Worm (Caenorhabditis elegans) whole organism, late embryonic: ENCODE results near the gene asp-5.

Experiments used
- C08G9.2 ChIP-seq: sonication (generic microtip); optimal IDR thresholded peaks from 2 replicates; lab custom pipeline; 2016; ENCODE audit warnings: mild to moderate bottlenecking, missing genetic modification characterization, moderate library complexity, missing compliant biosample characterization
- F13H6.1 ChIP-seq: sonication (generic microtip); optimal IDR thresholded peaks from 2 replicates; lab custom pipeline; 2016; ENCODE audit warnings: missing genetic modification characterization, missing compliant biosample characterization
- K02D7.2 ChIP-seq: sonication (generic microtip); optimal IDR thresholded peaks from 2 replicates; lab custom pipeline; 2017; ENCODE audit warnings: mild to moderate bottlenecking, missing genetic modification characterization, missing compliant biosample characterization
- K09A11.1 ChIP-seq: sonication (generic microtip); optimal IDR thresholded peaks from 2 replicates; lab custom pipeline; 2017; ENCODE audit warnings: antibody characterized with exemption, mild to moderate bottlenecking, missing genetic modification characterization, missing compliant biosample characterization; ENCODE audit not compliant: insufficient read depth
- ceh-14 ChIP-seq: sonication (generic microtip); optimal IDR thresholded peaks from 2 replicates; lab custom pipeline; 2016; ENCODE audit warnings: missing genotype, missing genetic modification characterization, missing compliant biosample characterization
- ceh-18 ChIP-seq: sonication (generic microtip); optimal IDR thresholded peaks from 2 replicates; lab custom pipeline; 2016; ENCODE audit warnings: missing genetic modification characterization, missing compliant biosample characterization
- ceh-2 ChIP-seq: sonication (generic microtip); optimal IDR thresholded peaks from 2 replicates; lab custom pipeline; 2016; ENCODE audit warnings: missing genotype, missing genetic modification characterization, missing compliant biosample characterization
- ceh-22 ChIP-seq: sonication (generic microtip); optimal IDR thresholded peaks from 2 replicates; lab custom pipeline; 2017; ENCODE audit warnings: missing biosample characterization, missing genetic modification characterization
- ceh-31 ChIP-seq: sonication (generic microtip); optimal IDR thresholded peaks from 2 replicates; lab custom pipeline; 2016; ENCODE audit warnings: missing genetic modification characterization, missing compliant biosample characterization
- ceh-45 ChIP-seq: fragments of 200-800 bp; sonication (Bioruptor generic); IDR thresholded peaks from 2 replicates; pipeline ENCODE4 v1.3.6; 2022; ENCODE audit warnings: missing genetic modification reagents, missing genetic modification characterization, missing compliant biosample characterization
- ceh-48 ChIP-seq: sonication (generic microtip); optimal IDR thresholded peaks from 2 replicates; lab custom pipeline; 2016; ENCODE audit warnings: missing genetic modification characterization, inconsistent platforms, missing compliant biosample characterization
- ceh-6 ChIP-seq: fragments of 200-800 bp; sonication (Bioruptor generic); optimal IDR thresholded peaks from 2 replicates; lab custom pipeline; 2018; ENCODE audit warnings: mild to moderate bottlenecking, missing genetic modification characterization, missing compliant biosample characterization
- ceh-9 ChIP-seq: sonication (generic microtip); optimal IDR thresholded peaks from 2 replicates; lab custom pipeline; 2016; ENCODE audit warnings: mild to moderate bottlenecking, missing genetic modification characterization, inconsistent platforms, missing compliant biosample characterization
- che-1 ChIP-seq: sonication (generic microtip); optimal IDR thresholded peaks from 2 replicates; lab custom pipeline; 2016; ENCODE audit warnings: mild to moderate bottlenecking, missing genetic modification characterization, missing compliant biosample characterization
- dmd-4 ChIP-seq: sonication (generic microtip); optimal IDR thresholded peaks from 2 replicates; lab custom pipeline; 2016; ENCODE audit warnings: borderline replicate concordance, missing genetic modification characterization, missing compliant biosample characterization
- elt-4 ChIP-seq: sonication (generic microtip); optimal IDR thresholded peaks from 2 replicates; lab custom pipeline; 2016; ENCODE audit warnings: missing genetic modification characterization, missing compliant biosample characterization
- fkh-10 ChIP-seq: fragments of 150-350 bp; optimal IDR thresholded peaks from 2 replicates; lab custom pipeline; 2014; ENCODE audit warnings: missing biosample characterization, missing genetic modification reagents, missing genetic modification characterization
- fkh-6 ChIP-seq: sonication (generic microtip); optimal IDR thresholded peaks from 2 replicates; lab custom pipeline; 2016; ENCODE audit warnings: missing genetic modification characterization, missing compliant biosample characterization
- hlh-13 ChIP-seq: fragments of 200-800 bp; sonication (Bioruptor generic); optimal IDR thresholded peaks from 2 replicates; lab custom pipeline; 2018; ENCODE audit warnings: mild to moderate bottlenecking, missing genetic modification characterization, missing compliant biosample characterization
- hlh-30 ChIP-seq: sonication (generic microtip); optimal IDR thresholded peaks from 2 replicates; lab custom pipeline; 2017; ENCODE audit warnings: antibody characterized with exemption, missing genetic modification characterization, missing compliant biosample characterization; ENCODE audit not compliant: insufficient read depth
- hlh-6 ChIP-seq: sonication (generic microtip); optimal IDR thresholded peaks from 2 replicates; lab custom pipeline; 2016; ENCODE audit warnings: missing genotype, missing genetic modification characterization, missing compliant biosample characterization
- nfya-1 ChIP-seq: sonication (generic microtip); optimal IDR thresholded peaks from 2 replicates; lab custom pipeline; 2017; ENCODE audit warnings: missing genetic modification characterization, mild to moderate bottlenecking, missing compliant biosample characterization, antibody characterized with exemption, moderate library complexity
- nhr-232 ChIP-seq: sonication (generic microtip); optimal IDR thresholded peaks from 2 replicates; lab custom pipeline; 2016; ENCODE audit warnings: missing genetic modification characterization, missing compliant biosample characterization
- npax-4 ChIP-seq: sonication (generic microtip); optimal IDR thresholded peaks from 2 replicates; lab custom pipeline; 2016; ENCODE audit warnings: missing genetic modification characterization, missing compliant biosample characterization
- ref-2 ChIP-seq: sonication (generic microtip); optimal IDR thresholded peaks from 2 replicates; lab custom pipeline; 2016; ENCODE audit warnings: missing genetic modification characterization, missing compliant biosample characterization
- sdc-2 ChIP-seq: sonication (generic microtip); optimal IDR thresholded peaks from 2 replicates; lab custom pipeline; 2016; ENCODE audit warnings: missing genotype, missing genetic modification characterization, missing compliant biosample characterization
- sox-4 ChIP-seq: sonication (generic microtip); optimal IDR thresholded peaks from 2 replicates; lab custom pipeline; 2017; ENCODE audit warnings: mild to moderate bottlenecking, missing genetic modification characterization, inconsistent platforms, missing compliant biosample characterization
- syd-9 ChIP-seq: sonication (generic microtip); optimal IDR thresholded peaks from 2 replicates; lab custom pipeline; 2016; ENCODE audit warnings: mild to moderate bottlenecking, missing genetic modification characterization, moderate library complexity, missing compliant biosample characterization
- unc-86 ChIP-seq: sonication (generic microtip); optimal IDR thresholded peaks from 2 replicates; lab custom pipeline; 2016; ENCODE audit warnings: missing genetic modification characterization, missing compliant biosample characterization
- ztf-16 ChIP-seq: sonication (generic microtip); optimal IDR thresholded peaks from 2 replicates; lab custom pipeline; 2017; ENCODE audit warnings: missing genetic modification characterization, missing compliant biosample characterization

Gene asp-5

DNA sequence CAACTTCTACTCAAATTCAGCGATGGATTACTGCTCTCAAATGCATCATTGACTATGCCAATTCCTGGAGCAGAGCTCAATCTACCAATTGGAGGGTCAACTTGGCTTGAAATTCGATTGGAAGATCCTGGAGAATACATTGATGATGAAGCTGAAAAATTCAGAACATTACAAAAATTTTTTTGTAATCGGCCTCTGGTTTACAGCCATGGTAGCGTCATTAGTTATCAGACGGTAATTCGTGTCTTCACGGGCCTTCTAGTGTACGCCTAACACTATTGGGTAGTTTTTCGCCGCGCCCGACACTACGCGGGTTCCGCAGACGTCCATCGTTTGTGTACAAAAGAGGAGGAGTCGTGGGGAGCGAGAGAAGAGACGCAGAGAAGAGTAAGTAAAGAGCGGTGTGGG, 43.5 kb upstream of the asp-5 start (continued):
- TF ChIP-seq syd-9 (tag; lab: Kevin White, UChicago) (peak; percentile 15), che-1 (no peak), ceh-2 (tag; lab: Kevin White, UChicago) (peak; percentile 7), C08G9.2 (tag; lab: Kevin White, UChicago) (peak; percentile 26), npax-4 (no peak), hlh-6 (tag; lab: Kevin White, UChicago) (no peak), nfya-1 (tag; lab: Kevin White, UChicago) (peak; percentile 49)

DNA sequence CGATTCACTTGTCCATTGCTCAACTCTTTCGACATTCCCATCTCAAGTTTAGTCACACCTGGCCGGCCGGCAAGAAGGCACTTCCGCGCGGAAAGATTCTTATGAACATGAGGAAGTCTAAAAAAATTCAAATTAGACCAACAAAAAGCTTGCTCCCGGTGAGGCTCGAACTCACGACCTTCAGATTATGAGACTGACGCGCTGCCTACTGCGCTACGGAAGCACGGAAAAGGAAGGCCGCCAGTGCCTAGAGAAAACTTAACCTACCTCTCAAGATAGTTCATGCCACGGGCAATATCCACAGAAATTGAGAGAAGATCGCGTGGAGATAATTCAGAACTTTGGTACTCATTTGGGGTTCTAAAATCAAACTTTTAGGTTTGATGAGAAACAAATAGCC, 42.1 kb upstream of the asp-5 start:
- TF ChIP-seq hlh-6 (tag; lab: Kevin White, UChicago): peak; percentile 20
- TF ChIP-seq ceh-31 (tag; lab: Kevin White, UChicago): no peak
- TF ChIP-seq C08G9.2 (tag; lab: Kevin White, UChicago): peak; percentile 23
- no peak for TF ChIP-seq sox-4 (tag; lab: Kevin White, UChicago)
- TF ChIP-seq dmd-4: no peak
- peak; percentile 23 for TF ChIP-seq che-1

DNA sequence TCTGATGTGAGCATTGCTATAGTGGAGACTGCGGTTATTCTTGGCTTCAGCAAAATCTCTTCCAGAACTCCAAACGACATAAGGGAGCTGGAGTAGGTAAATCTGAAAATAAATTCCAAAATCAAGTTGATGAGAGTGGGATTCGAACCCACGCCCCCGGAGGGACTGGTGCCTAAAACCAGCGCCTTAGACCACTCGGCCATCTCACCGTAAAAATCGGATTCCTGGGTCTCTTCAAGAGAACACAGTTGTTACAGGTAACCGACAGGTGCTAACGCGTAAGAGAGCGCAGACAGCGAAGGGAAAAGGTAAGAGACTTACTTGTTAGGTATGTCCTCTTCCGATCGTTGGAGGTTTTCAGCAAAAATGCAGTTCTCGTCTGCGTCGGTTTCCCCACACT, 36.9 kb upstream of the asp-5 start:
- TF ChIP-seq nhr-232 (tag; lab: Kevin White, UChicago): peak; percentile 46
- peak; percentile 16 for TF ChIP-seq ceh-6 (GFP tag; lab: Kevin White, UChicago)
- TF ChIP-seq sdc-2 (tag; lab: Kevin White, UChicago): peak; percentile 3
- TF ChIP-seq npax-4: no peak
- peak; percentile 52 for TF ChIP-seq ref-2 (tag; lab: Kevin White, UChicago)
- TF ChIP-seq hlh-30 (tag; lab: Kevin White, UChicago): peak; percentile 1

DNA sequence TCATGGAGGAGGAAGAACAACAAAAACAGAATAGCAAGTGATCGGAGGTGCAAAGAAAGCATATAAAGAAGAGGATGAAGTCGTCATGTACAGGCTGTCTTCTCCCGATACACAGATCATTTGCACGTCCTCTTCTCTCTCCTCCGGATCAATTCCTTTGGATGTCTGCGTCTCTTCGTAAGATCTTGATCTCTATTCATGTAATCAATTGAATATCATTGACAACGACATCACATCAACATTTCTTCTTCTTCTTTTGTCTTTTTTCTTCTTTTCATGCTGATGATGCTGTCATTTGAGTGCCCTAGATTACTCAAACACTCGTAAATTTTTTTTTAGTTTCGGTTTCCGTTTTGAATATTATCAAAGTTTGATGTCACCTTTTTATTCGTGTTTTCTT, 33.9 kb upstream of the asp-5 start, which contains the start of gene rol-3:
Gene rol-3, minus strand, starts transcription at position 120 of the 400 bp plus-strand sequence.
- no peak for TF ChIP-seq elt-4 (tag; lab: Kevin White, UChicago)
- TF ChIP-seq hlh-13 (GFP tag; lab: Kevin White, UChicago): no peak
- no peak for TF ChIP-seq fkh-6
- TF ChIP-seq ceh-6 (GFP tag; lab: Kevin White, UChicago): no peak
- TF ChIP-seq K02D7.2 (tag; lab: Kevin White, UChicago): no peak
- TF ChIP-seq K09A11.1 (tag; lab: Kevin White, UChicago): no peak
- TF ChIP-seq ceh-45 (GFP tag; lab: Robert Waterston, UW): no peak
- no peak for TF ChIP-seq nhr-232 (tag; lab: Kevin White, UChicago)
- no peak for TF ChIP-seq ceh-22 (tag; lab: Kevin White, UChicago)
- no peak for TF ChIP-seq ceh-2 (tag; lab: Kevin White, UChicago)
- no peak for TF ChIP-seq ceh-48
- TF ChIP-seq ztf-16 (tag; lab: Kevin White, UChicago): no peak
- TF ChIP-seq sox-4 (tag; lab: Kevin White, UChicago): no peak
- TF ChIP-seq ceh-9 (tag; lab: Kevin White, UChicago): no peak
- no peak for TF ChIP-seq che-1

DNA sequence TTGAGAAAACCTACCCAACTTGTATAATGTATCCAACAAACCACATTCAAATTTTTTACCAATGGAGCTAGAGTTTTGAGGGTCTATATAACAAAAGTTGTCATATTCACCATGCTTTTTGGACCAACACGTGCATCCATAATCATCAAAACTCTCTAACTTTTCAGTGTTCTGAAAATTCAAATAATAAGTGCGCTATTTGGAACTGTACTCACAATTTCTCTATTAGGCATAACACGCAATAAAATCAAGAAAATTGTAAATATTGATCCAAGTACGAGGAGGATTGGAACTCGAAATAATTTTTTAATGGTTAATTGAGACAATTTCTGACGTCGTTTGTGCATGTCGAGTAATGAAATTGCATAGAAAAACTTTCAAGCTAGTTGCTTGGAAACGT, 32.3 kb upstream of the asp-5 start, which contains the start of gene C16D9.3:
Gene C16D9.3, minus strand, starts transcription at position 101 of the 400 bp plus-strand sequence.
- no peak for TF ChIP-seq F13H6.1 (tag; lab: Kevin White, UChicago)

DNA sequence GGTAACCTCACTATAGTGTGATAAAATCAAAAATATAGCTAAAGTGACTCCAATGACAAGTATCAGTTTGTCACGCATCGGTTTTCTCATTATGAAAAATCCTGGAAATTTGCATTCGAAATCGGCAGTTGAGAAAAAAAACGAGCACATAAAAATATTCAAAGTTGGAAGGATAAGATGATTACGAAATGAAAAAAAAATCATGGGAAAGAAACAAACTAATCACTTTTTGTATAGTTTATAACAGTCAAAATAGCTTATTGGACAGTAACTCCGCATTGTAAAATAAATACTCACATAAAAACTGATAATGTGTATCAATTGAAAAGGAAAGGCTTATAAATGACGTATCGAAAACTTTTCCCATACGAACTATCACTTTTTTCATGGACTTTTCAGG, 29.4 kb upstream of the asp-5 start, which contains the start of gene C16D9.4:
Gene C16D9.4, minus strand, starts transcription at position 101 of the 400 bp plus-strand sequence.
- TF ChIP-seq ceh-18 (tag; lab: Kevin White, UChicago) (no peak), hlh-30 (tag; lab: Kevin White, UChicago) (no peak), ceh-48 (no peak), ceh-14 (no peak), npax-4 (no peak), fkh-10 (GFP tag; lab: Kevin White, UChicago) (no peak), elt-4 (tag; lab: Kevin White, UChicago) (no peak), hlh-6 (tag; lab: Kevin White, UChicago) (no peak), sox-4 (tag; lab: Kevin White, UChicago) (no peak), unc-86 (tag; lab: Kevin White, UChicago) (no peak), F13H6.1 (tag; lab: Kevin White, UChicago) (no peak), ceh-9 (tag; lab: Kevin White, UChicago) (no peak), hlh-13 (GFP tag; lab: Kevin White, UChicago) (no peak)
